Worm (Caenorhabditis elegans) whole organism, L4 larva: Measurements from ENCODE around the gene grl-13.

Experiments
- ama-1 ChIP-seq: fragments of 150-350 bp; optimal IDR thresholded peaks from 2 replicates; lab custom pipeline; 2014; ENCODE audit warnings: inconsistent platforms, mixed read lengths
- daf-19 ChIP-seq: fragments of 200-800 bp; sonication (Bioruptor generic); conservative IDR thresholded peaks from 2 replicates; pipeline ENCODE4 v1.3.6; 2022; ENCODE audit warnings: missing genetic modification characterization, missing compliant biosample characterization
- daf-8 ChIP-seq: fragments of 200-800 bp; sonication (Bioruptor generic); IDR thresholded peaks from 2 replicates; pipeline ENCODE4 v1.3.6; 2022; ENCODE audit warnings: missing genetic modification characterization, missing compliant biosample characterization
- fos-1 ChIP-seq: fragments of 150-350 bp; optimal IDR thresholded peaks from 2 replicates; lab custom pipeline; 2014; ENCODE audit warnings: missing biosample characterization, missing genetic modification characterization
- lsy-2 ChIP-seq, 2 experiments: fragments of 150-350 bp in 1 of 2; sonication (generic microtip) in 1 of 2; optimal IDR thresholded peaks; 2 replicates each; lab custom pipeline; 2014 to 2017; ENCODE audit warnings: missing biosample characterization in 2 of 2, missing genetic modification characterization in 2 of 2

DNA sequence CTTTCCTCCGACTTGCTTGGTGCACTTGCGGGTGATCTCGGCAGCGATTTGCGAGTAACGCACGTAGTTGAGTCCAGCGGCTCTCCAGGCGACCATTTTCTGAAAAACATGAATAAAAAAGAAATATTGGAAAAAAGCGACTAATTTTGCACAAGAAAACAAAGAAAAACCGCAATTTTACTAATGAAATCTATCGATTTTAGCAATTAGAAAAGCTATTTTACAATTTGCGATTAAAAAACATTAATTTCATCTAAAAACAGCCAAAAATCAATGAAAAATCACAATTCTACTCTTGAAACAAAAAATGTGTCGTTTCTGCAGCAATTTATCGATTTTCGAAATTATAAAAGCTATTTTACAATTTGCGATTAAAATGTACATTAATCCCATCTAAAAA, 18.1 kb downstream of the grl-13 start, which contains the start of gene hpo-18:
- TF ChIP-seq fos-1 (no peak), lsy-2 (tag; optimal IDR thresholded peaks at IDR 0.05; lab: Kevin White, UChicago) (no peak), daf-19 (GFP tag; lab: Robert Waterston, UW) (no peak), ama-1 (no peak), daf-8 (GFP tag; lab: Robert Waterston, UW) (no peak)
